Fruit fly (Drosophila melanogaster) whole organism, wandering third instar larva: ENCODE results near the gene CG14400.

Experiments
- Abd-B ChIP-seq: fragments of >200 bp; optimal IDR thresholded peaks from 2 replicates; lab custom pipeline; 2017; ENCODE audit warnings: missing biosample characterization, missing genetic modification characterization
- Hr78 ChIP-seq: fragments of >200 bp; optimal IDR thresholded peaks from 2 replicates; lab custom pipeline; 2017; ENCODE audit warnings: missing biosample characterization, missing genetic modification characterization
- brk ChIP-seq: fragments of 200-800 bp; sonication (Bioruptor generic); optimal IDR thresholded peaks from 2 replicates; lab custom pipeline; 2016; ENCODE audit warnings: missing biosample characterization, mild to moderate bottlenecking, missing genetic modification characterization
- pan ChIP-seq: fragments of >200 bp; optimal IDR thresholded peaks from 2 replicates; lab custom pipeline; 2017

dm6 chr2L:20887273-20887672, 29.6 kb upstream of the CG14400 start:
- no peak for TF ChIP-seq Hr78
- no peak for TF ChIP-seq brk (GFP tag; lab: Kevin White, UChicago)
- TF ChIP-seq pan (lab: Kevin White, UChicago): no peak
- TF ChIP-seq Abd-B (GFP tag; lab: Kevin White, UChicago): no peak
